Fruit fly (Drosophila melanogaster) S2 (cell line): ENCODE data around the gene kraken.

ENCODE experiments used
- CG8478 ChIP-seq: fragments of >200 bp; optimal IDR thresholded peaks from 2 replicates; lab custom pipeline; 2018
- CTCF ChIP-seq, 2 experiments: fragments of >200 bp; optimal IDR thresholded peaks; 2 replicates each; lab custom pipeline; 2018

The kraken gene

DNA sequence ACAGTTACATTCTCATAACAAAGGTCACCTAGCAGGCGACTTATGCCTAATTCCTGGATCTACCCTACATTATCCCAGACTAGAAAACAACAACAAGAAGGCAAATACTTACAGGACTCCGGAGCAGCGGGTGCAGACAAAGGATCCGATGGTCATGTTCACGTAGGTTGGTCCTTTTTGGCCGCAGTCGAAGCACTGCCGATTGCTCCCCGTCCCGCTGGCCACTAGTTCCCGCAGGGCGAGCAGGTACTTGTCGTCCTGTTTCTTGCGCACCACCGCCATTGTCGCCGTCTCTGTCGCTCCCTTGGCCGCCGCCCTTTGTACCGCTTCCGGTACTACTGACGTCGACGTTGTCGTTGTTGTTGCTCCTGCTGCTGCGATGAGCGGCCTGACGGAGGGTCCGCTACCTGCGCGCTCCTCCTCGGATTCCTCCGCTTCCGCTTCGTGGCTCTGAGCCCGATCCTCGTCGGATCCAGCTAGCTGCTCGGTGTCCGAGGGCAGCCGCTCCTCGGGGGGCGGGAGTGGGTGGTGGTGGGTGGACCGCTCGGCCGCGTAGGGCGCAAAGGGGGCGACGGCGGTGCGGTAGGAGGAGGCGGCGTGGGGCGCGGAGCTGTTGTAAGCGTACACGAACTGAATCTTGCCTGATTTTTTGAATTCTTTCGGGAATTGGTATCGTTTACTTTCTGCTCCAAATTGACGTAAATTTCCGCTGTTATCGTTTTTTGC lies 2.6 kb upstream of the kraken start:
- TF ChIP-seq CTCF (optimal IDR thresholded peaks at IDR 0.05; lab: Kevin White, UChicago) = no peak
- no peak for TF ChIP-seq CG8478 (lab: Kevin White, UChicago)

dm6 chr2L:850727-851257 lies 1.8 kb upstream of the kraken start, which contains the start of gene drongo:
Gene drongo (minus strand): TSS chr2L:851071.
- TF ChIP-seq CTCF (optimal IDR thresholded peaks at IDR 0.05; lab: Kevin White, UChicago) (peak; percentile 41 to 49), CG8478 (lab: Kevin White, UChicago) (no peak)

- TF ChIP-seq CG8478 (lab: Kevin White, UChicago) (no peak), CTCF (optimal IDR thresholded peaks at IDR 0.05; lab: Kevin White, UChicago) (peak; percentile 59 to 78)
Measured at dm6 chr2L:855052-855547, 2.5 kb downstream of the kraken start, which contains the start of gene CG13949. Gene CG13949 (plus strand): TSS chr2L:855337.

dm6 chr2L:856001-856400 lies 3.4 kb downstream of the kraken start:
- TF ChIP-seq CTCF (optimal IDR thresholded peaks at IDR 0.05; lab: Kevin White, UChicago) = no peak
- TF ChIP-seq CG8478 (lab: Kevin White, UChicago) = no peak

- TF ChIP-seq CTCF (optimal IDR thresholded peaks at IDR 0.05; lab: Kevin White, UChicago) = peak in 1 of 2 experiments; percentile 1
- TF ChIP-seq CG8478 (lab: Kevin White, UChicago) = no peak
Measured at dm6 chr2L:856690-857488, 4.3 kb downstream of the kraken start.

DNA sequence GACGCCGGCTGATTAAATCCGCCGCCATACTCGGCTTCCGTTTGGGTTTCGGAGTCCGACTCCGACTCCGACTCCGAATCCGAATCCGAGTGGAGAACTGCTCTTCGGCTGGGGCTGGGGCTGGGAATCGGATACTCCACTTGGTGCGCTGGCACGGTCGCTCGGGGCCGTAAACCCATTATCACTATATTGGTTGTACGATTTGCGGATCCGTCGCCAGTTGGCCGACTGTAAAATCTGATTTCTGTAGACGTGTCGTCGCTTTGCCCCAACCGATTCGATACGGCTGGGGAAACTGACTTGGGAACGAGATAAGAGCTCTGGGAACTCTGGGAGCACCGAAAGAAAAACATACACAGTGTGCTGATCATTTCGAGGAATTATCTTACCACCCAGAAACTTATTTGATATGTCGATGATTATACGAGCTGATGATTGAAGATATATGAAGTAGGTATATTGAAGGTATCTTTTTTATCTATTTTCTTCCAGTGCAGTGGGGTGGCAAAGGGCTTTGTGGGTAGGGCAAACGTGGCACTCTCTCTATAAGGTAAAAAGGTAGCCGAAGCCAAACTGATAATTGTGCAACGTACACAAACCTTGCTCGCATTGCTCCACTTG lies 5.4 kb downstream of the kraken start:
- TF ChIP-seq CTCF (optimal IDR thresholded peaks at IDR 0.05; lab: Kevin White, UChicago) = no peak
- TF ChIP-seq CG8478 (lab: Kevin White, UChicago) = no peak

- TF ChIP-seq CG8478 (lab: Kevin White, UChicago) = no peak
- TF ChIP-seq CTCF (optimal IDR thresholded peaks at IDR 0.05; lab: Kevin White, UChicago) = no peak
Measured at dm6 chr2L:859897-860296, 7.3 kb downstream of the kraken start, which contains the start of gene CG13950. Gene CG13950 (plus strand): TSS chr2L:860197.

dm6 chr2L:865851-866250 lies 13.3 kb downstream of the kraken start:
- no peak for TF ChIP-seq CTCF (optimal IDR thresholded peaks at IDR 0.05; lab: Kevin White, UChicago)
- TF ChIP-seq CG8478 (lab: Kevin White, UChicago) = no peak

DNA sequence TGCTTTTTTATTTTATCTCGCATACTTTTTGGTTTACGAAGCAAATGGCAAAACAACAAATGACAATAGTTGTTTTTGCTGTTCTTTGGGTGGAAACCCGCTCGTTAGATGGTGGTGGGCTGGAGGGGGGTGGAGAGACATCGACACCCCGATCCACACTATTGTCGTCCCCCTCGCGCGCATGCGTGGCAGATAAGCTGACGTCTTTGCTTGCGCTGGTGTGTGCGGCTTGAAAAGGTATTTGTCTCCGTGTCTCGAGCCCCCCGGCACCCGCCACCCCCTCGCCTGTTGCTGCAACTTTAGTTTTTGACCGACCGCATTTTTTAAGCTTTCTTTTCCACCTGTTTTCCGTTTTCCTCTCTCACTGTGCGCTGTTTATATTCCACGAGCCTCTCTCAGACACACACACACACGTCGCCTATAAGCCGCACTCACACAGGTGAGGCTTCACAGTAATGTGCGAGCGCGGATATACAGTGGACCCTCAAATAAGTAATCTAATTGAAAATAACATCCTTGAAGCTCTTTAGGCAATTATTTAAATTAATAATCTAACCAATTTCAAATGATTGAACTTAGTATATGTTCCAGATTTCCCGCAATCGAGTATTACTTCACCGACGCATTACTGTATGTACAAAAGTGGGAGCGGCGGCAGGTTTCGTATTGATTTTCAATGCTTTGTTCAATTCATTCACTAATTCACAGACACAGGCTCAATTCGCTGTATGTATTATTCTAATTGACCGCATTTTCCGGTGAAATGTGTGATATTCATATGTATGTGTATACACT lies 14.6 kb downstream of the kraken start:
- TF ChIP-seq CTCF (optimal IDR thresholded peaks at IDR 0.05; lab: Kevin White, UChicago) = no peak
- no peak for TF ChIP-seq CG8478 (lab: Kevin White, UChicago)

DNA sequence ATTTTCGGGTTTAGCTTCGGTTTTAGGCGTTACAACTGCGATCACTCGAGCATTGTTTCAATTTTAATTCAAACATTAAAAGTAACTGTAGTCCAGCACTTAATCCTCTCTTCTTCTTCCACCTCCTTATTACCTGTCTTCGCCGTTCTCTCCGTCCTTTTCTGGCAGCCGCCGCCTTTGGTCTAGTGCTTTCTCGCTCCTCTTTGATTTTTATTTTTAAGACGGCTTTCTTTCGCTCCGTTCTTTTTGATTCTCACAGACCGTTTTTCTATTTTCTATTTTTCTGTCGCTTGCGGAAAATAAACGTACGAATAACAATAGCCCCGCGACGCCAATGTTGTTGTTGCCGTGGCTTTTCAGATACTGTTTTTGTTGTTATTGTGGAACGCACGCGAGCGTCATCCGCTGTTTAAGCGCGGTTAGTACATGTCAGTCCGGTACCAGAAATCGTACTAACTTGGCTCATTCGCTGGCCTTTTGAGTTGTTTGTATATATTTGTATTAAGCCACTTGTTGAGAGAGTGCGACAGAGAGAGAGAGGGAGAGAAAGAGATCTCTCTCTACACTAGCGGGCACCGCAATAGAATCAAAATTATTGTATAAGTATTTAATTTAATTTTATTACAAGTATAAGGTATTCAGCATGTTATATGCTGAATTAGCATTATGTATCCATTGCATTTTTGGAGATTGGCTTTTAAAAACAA lies 15.5 kb downstream of the kraken start, which contains the start of gene aru:
Gene aru, minus strand, starts transcription at position 456 of the 707 bp plus-strand sequence.
- TF ChIP-seq CG8478 (lab: Kevin White, UChicago) = no peak
- TF ChIP-seq CTCF (optimal IDR thresholded peaks at IDR 0.05; lab: Kevin White, UChicago) = no peak

DNA sequence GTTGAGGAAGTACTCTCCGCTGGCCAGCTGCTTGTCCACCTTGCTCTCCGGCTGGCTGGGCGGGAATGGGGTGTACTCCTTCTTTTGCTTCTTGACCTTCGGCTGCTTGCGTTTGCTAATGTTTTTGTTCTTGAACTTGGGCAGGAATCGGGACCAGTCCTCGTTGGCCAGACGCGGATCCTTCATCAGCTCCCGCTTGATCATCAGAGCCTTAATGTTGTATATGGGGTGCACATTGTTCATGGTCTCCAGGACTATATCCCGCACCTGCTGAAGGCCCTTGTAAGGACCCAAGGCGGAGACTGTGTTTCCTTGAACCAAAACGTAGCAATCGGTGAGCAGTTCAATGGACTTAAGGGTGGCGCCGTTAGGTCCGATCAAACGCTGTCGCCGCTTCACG lies 16.4 kb downstream of the kraken start:
- no peak for TF ChIP-seq CG8478 (lab: Kevin White, UChicago)
- no peak for TF ChIP-seq CTCF (optimal IDR thresholded peaks at IDR 0.05; lab: Kevin White, UChicago)

DNA sequence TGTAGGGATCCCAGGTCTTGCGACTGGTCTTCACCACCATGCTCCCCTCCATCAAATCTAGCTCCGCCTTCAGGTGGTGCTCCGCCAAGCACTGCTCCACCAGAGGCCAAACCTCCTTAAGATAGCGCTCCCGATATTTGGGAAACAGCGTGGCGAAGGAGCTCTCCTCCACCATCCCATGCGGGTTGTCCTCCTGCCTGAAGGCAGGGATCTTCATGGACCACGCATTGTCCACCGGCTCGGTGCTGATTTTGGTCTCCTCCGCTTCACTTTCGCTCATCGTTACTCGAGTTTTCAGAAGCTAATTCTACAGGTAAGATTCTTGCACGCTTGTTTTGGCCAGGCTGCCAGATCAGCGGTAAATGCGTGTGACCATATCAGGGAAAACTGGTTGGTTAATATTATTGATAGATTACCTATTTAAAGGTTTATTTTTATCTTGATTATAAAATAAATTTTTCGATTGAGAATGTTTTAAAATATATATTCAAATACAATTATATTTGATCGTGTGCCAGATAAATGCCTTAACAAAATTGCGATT lies 17.0 kb downstream of the kraken start, which contains the start of gene dbe:
Gene dbe, minus strand, starts transcription at position 361 of the 544 bp plus-strand sequence.
- TF ChIP-seq CG8478 (lab: Kevin White, UChicago) (no peak), CTCF (optimal IDR thresholded peaks at IDR 0.05; lab: Kevin White, UChicago) (no peak)
